Worm (Caenorhabditis elegans) whole organism, mixed stage, embryonic: ENCODE data around the gene smc-4.
A peak's percentile ranks its signal among the peaks of the same experiment; 100 is the strongest.

Experiments
- M03D4.4 ChIP-seq: sonication (generic microtip); optimal IDR thresholded peaks from 2 replicates; lab custom pipeline; 2017; ENCODE audit warnings: mild to moderate bottlenecking, missing genetic modification characterization, missing compliant biosample characterization
- bed-3 ChIP-seq: fragments of 200-800 bp; sonication (Bioruptor generic); optimal IDR thresholded peaks from 3 replicates; lab custom pipeline; 2018; ENCODE audit warnings: mild to moderate bottlenecking, missing genetic modification characterization, moderate library complexity, missing compliant biosample characterization
- blmp-1 ChIP-seq: fragments of 150-350 bp; optimal IDR thresholded peaks from 2 replicates; lab custom pipeline; 2014; ENCODE audit warnings: missing biosample characterization, missing genetic modification characterization
- ceh-39 ChIP-seq: fragments of 150-350 bp; optimal IDR thresholded peaks from 2 replicates; lab custom pipeline; 2014; ENCODE audit warnings: missing biosample characterization, missing genetic modification characterization
- ceh-43 ChIP-seq: fragments of 200-800 bp; sonication (Bioruptor generic); optimal IDR thresholded peaks from 2 replicates; lab custom pipeline; 2018; ENCODE audit warnings: mild to moderate bottlenecking, missing genetic modification characterization, moderate library complexity, missing compliant biosample characterization
- ceh-83 ChIP-seq: fragments of 200-800 bp; sonication (Bioruptor generic); optimal IDR thresholded peaks from 2 replicates; lab custom pipeline; 2018; ENCODE audit warnings: mild to moderate bottlenecking, missing genetic modification characterization, missing compliant biosample characterization
- ces-1 ChIP-seq: fragments of 150-350 bp; optimal IDR thresholded peaks from 2 replicates; lab custom pipeline; 2014; ENCODE audit warnings: missing biosample characterization, missing genetic modification reagents, missing genetic modification characterization
- cnd-1 ChIP-seq: fragments of 200-800 bp; sonication (Bioruptor generic); optimal IDR thresholded peaks from 2 replicates; lab custom pipeline; 2018; ENCODE audit warnings: mild to moderate bottlenecking, missing genetic modification characterization, missing compliant biosample characterization
- drap-1 ChIP-seq: fragments of 200-800 bp; sonication (Bioruptor generic); optimal IDR thresholded peaks from 3 replicates; lab custom pipeline; 2018; ENCODE audit warnings: mild to moderate bottlenecking, missing genetic modification characterization, missing compliant biosample characterization
- elt-1 ChIP-seq: sonication (generic microtip); optimal IDR thresholded peaks from 2 replicates; lab custom pipeline; 2017; ENCODE audit warnings: missing genetic modification characterization, mild to moderate bottlenecking, missing compliant biosample characterization, antibody characterized with exemption, moderate library complexity, borderline replicate concordance; ENCODE audit not compliant: insufficient read depth
- elt-3 ChIP-seq: fragments of 150-350 bp; optimal IDR thresholded peaks from 2 replicates; lab custom pipeline; 2014; ENCODE audit warnings: missing biosample characterization, missing genetic modification characterization
- flh-1 ChIP-seq: fragments of 200-800 bp; sonication (Bioruptor generic); optimal IDR thresholded peaks from 2 replicates; lab custom pipeline; 2018; ENCODE audit warnings: mild to moderate bottlenecking, missing genetic modification characterization, moderate library complexity, missing compliant biosample characterization
- ham-2 ChIP-seq: fragments of 200-800 bp; sonication (Bioruptor generic); optimal IDR thresholded peaks from 2 replicates; lab custom pipeline; 2018; ENCODE audit warnings: mild to moderate bottlenecking, missing genetic modification characterization, missing compliant biosample characterization
- hlh-1 ChIP-seq: fragments of 150-350 bp; optimal IDR thresholded peaks from 2 replicates; lab custom pipeline; 2014; ENCODE audit warnings: missing biosample characterization, missing genetic modification reagents, missing genetic modification characterization
- lin-13 ChIP-seq: fragments of 150-350 bp; optimal IDR thresholded peaks from 2 replicates; lab custom pipeline; 2014; ENCODE audit warnings: missing biosample characterization, missing genetic modification characterization
- lin-32 ChIP-seq: fragments of 200-800 bp; sonication (Bioruptor generic); optimal IDR thresholded peaks from 2 replicates; lab custom pipeline; 2018; ENCODE audit warnings: mild to moderate bottlenecking, missing genetic modification characterization, missing compliant biosample characterization
- lsy-2 ChIP-seq: fragments of 150-350 bp; optimal IDR thresholded peaks from 2 replicates; lab custom pipeline; 2014; ENCODE audit warnings: missing biosample characterization, missing genetic modification characterization
- mab-5 ChIP-seq: fragments of 150-350 bp; optimal IDR thresholded peaks from 2 replicates; lab custom pipeline; 2014; ENCODE audit warnings: missing biosample characterization, missing genetic modification characterization
- mep-1 ChIP-seq: fragments of 150-350 bp; optimal IDR thresholded peaks from 2 replicates; lab custom pipeline; 2017; ENCODE audit warnings: missing biosample characterization, missing genetic modification reagents, missing genetic modification characterization, inconsistent platforms
- mls-2 ChIP-seq: sonication (generic microtip); optimal IDR thresholded peaks from 2 replicates; lab custom pipeline; 2016; ENCODE audit warnings: mild to moderate bottlenecking, missing genetic modification characterization, moderate library complexity, missing compliant biosample characterization
- nhr-12 ChIP-seq: fragments of 150-350 bp; optimal IDR thresholded peaks from 2 replicates; lab custom pipeline; 2014; ENCODE audit warnings: missing biosample characterization, missing genetic modification characterization
- nhr-2 ChIP-seq: fragments of 150-350 bp; optimal IDR thresholded peaks from 2 replicates; lab custom pipeline; 2014; ENCODE audit warnings: missing biosample characterization, missing genetic modification characterization
- nhr-237 ChIP-seq: fragments of 150-350 bp; optimal IDR thresholded peaks from 2 replicates; lab custom pipeline; 2014; ENCODE audit warnings: missing biosample characterization, missing genetic modification characterization
- nhr-28 ChIP-seq: fragments of 150-350 bp; optimal IDR thresholded peaks from 2 replicates; lab custom pipeline; 2014; ENCODE audit warnings: missing biosample characterization, missing genetic modification characterization
- nhr-76 ChIP-seq: sonication (generic microtip); optimal IDR thresholded peaks from 2 replicates; lab custom pipeline; 2017; ENCODE audit warnings: missing biosample characterization, missing genetic modification characterization
- pha-4 ChIP-seq: fragments of 150-350 bp; optimal IDR thresholded peaks from 2 replicates; lab custom pipeline; 2018; ENCODE audit warnings: missing biosample characterization, missing genetic modification reagents, missing genetic modification characterization
- sem-2 ChIP-seq: fragments of 200-800 bp; sonication (Bioruptor generic); optimal IDR thresholded peaks from 2 replicates; lab custom pipeline; 2018; ENCODE audit warnings: mild to moderate bottlenecking, missing genetic modification characterization, missing compliant biosample characterization
- snpc-4 ChIP-seq: fragments of 150-350 bp; optimal IDR thresholded peaks from 2 replicates; lab custom pipeline; 2014; ENCODE audit warnings: missing biosample characterization, missing genetic modification characterization
- sptf-1 ChIP-seq: sonication (generic microtip); optimal IDR thresholded peaks from 2 replicates; lab custom pipeline; 2017; ENCODE audit warnings: mild to moderate bottlenecking, missing genetic modification characterization, moderate library complexity, missing compliant biosample characterization
- tbx-8 ChIP-seq: fragments of 200-800 bp; sonication (Bioruptor generic); optimal IDR thresholded peaks from 2 replicates; lab custom pipeline; 2018; ENCODE audit warnings: mild to moderate bottlenecking, missing genetic modification characterization, moderate library complexity, missing compliant biosample characterization
- unc-120 ChIP-seq: sonication (generic microtip); optimal IDR thresholded peaks from 2 replicates; lab custom pipeline; 2017; ENCODE audit warnings: missing genetic modification characterization, missing compliant biosample characterization; ENCODE audit not compliant: poor library complexity, severe bottlenecking
- unc-39 ChIP-seq: fragments of 150-350 bp; optimal IDR thresholded peaks from 2 replicates; lab custom pipeline; 2014; ENCODE audit warnings: missing biosample characterization, missing genetic modification characterization
- unc-62 ChIP-seq: fragments of 150-350 bp; optimal IDR thresholded peaks from 2 replicates; lab custom pipeline; 2014; ENCODE audit warnings: missing biosample characterization, missing genetic modification reagents, missing genetic modification characterization
- zip-8 ChIP-seq: fragments of 150-350 bp; optimal IDR thresholded peaks from 2 replicates; lab custom pipeline; 2014; ENCODE audit warnings: missing biosample characterization, missing genetic modification characterization
- ztf-11 ChIP-seq: fragments of 150-350 bp; optimal IDR thresholded peaks from 2 replicates; lab custom pipeline; 2014; ENCODE audit warnings: missing biosample characterization, missing genetic modification characterization

smc-4 gene

DNA sequence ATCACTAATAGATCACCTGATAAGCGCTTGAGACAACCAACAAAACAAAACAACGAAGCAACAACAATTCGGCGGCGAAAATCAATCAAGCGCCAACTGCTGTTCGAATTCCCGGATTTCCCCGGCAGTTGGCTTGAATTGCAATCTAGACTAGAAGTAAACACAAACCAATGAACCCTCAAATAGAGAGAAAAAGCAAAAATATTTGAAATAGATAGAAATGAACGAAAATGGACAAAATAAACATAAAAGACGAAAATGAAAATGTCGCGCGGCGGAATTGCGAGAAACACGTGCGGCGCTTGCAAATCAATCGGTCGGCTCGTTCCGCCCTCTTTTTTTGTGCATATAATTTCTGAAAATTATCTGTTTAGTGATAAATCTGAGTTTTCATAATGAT lies 18.8 kb upstream of the smc-4 start, which contains the start of gene idhg-1 (continued):
- TF ChIP-seq ham-2 (GFP tag; lab: Kevin White, UChicago) (peak; percentile 90), mab-5 (tag; lab: Kevin White, UChicago) (peak; percentile 91), ztf-11 (tag; lab: Kevin White, UChicago) (peak; percentile 97), cnd-1 (tag; lab: Kevin White, UChicago) (peak; percentile 95), nhr-237 (tag; lab: Kevin White, UChicago) (peak; percentile 35), ceh-83 (peak; percentile 91), zip-8 (tag; lab: Kevin White, UChicago) (peak; percentile 24), elt-3 (tag; lab: Kevin White, UChicago) (peak; percentile 66)

DNA sequence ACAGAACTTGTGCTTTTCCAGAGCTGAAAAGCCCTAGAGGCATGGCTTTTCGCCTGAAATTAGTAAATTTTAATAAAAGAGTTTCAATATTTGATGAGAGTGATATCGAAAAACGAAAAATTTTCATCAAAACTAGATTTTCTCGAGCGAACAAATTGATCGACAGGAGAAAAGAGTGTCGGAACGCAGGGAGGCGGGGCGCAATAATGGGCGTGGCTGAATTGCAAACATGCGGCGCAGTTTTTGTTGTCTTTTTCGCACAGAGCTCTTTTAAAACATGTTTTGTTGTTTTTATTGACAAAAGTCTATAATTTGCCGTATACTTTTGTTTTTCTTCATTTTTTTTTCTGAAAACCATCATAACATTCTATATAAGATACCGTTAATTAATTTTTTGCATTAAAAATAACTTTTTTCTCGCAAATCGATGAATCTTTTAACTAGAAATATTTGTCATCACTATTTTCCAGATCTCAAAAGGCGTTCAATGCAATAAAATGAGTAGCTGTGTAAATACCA lies 8.9 kb upstream of the smc-4 start, which contains the start of the genes sel-5 and wdr-48:
sel-5 (minus strand) TSS at position 53 of the 519 bp plus-strand sequence.
wdr-48 (plus strand) TSS at position 469 of the 519 bp plus-strand sequence.
- peak; percentile 74 for TF ChIP-seq lsy-2 (tag; lab: Kevin White, UChicago)
- no peak for TF ChIP-seq nhr-76 (tag; lab: Kevin White, UChicago)
- TF ChIP-seq lin-32, result no peak
- no peak for TF ChIP-seq flh-1 (GFP tag; lab: Kevin White, UChicago)
- no peak for TF ChIP-seq nhr-2 (tag; lab: Kevin White, UChicago)
- TF ChIP-seq unc-120, result peak; percentile 34
- TF ChIP-seq elt-3 (tag; lab: Kevin White, UChicago), result no peak
- peak; percentile 39 for TF ChIP-seq mep-1
- no peak for TF ChIP-seq mab-5 (tag; lab: Kevin White, UChicago)
- no peak for TF ChIP-seq pha-4 (tag; lab: Kevin White, UChicago)
- no peak for TF ChIP-seq unc-39 (tag; lab: Kevin White, UChicago)
- TF ChIP-seq ceh-43, result no peak
- no peak for TF ChIP-seq sptf-1
- no peak for TF ChIP-seq cnd-1 (tag; lab: Kevin White, UChicago)
- no peak for TF ChIP-seq nhr-28
- TF ChIP-seq M03D4.4 (tag; lab: Kevin White, UChicago), result no peak
- no peak for TF ChIP-seq ceh-83
- TF ChIP-seq ces-1 (GFP tag; lab: Kevin White, UChicago), result peak; percentile 32
- no peak for TF ChIP-seq unc-62 (GFP tag; lab: Kevin White, UChicago)
- TF ChIP-seq zip-8 (tag; lab: Kevin White, UChicago), result no peak
- no peak for TF ChIP-seq nhr-12
- TF ChIP-seq elt-1 (tag; lab: Kevin White, UChicago), result no peak
- TF ChIP-seq mls-2, result no peak
- no peak for TF ChIP-seq drap-1 (GFP tag; lab: Kevin White, UChicago)
- TF ChIP-seq ztf-11 (tag; lab: Kevin White, UChicago), result no peak
- TF ChIP-seq blmp-1, result no peak
- peak; percentile 33 for TF ChIP-seq lin-13 (tag; lab: Kevin White, UChicago)
- no peak for TF ChIP-seq hlh-1
- TF ChIP-seq bed-3, result no peak
- TF ChIP-seq ceh-39 (tag; lab: Kevin White, UChicago), result no peak
- TF ChIP-seq tbx-8 (GFP tag; lab: Kevin White, UChicago), result no peak
- TF ChIP-seq ham-2 (GFP tag; lab: Kevin White, UChicago), result no peak
- no peak for TF ChIP-seq sem-2
- no peak for TF ChIP-seq snpc-4 (tag; lab: Kevin White, UChicago)
- TF ChIP-seq nhr-237 (tag; lab: Kevin White, UChicago), result no peak
- TF ChIP-seq, all 35 proteins: peak for 5

DNA sequence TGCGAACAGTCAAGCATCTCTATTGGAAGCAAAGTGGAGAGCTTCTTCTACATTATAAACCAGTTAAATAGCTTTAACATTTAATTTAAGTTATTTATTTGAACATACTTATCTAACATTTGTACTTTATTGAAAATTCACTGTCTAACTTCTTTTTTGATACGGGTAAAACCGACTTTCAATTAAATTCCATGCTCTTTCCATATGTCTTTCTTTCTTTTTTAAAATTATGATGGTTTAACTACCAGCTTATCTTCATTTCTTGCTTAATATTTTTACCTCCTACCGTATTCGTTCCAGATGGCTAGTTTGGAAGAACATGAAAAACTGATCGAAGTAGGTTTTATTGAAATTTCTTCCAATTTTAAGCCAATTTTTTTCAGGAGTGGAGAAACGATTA lies 5.8 kb upstream of the smc-4 start, which contains the start of gene F35G12.12:
F35G12.12 (plus strand) TSS at position 301 of the 400 bp plus-strand sequence.
- TF ChIP-seq drap-1 (GFP tag; lab: Kevin White, UChicago) (no peak), nhr-28 (no peak), ces-1 (GFP tag; lab: Kevin White, UChicago) (no peak), cnd-1 (tag; lab: Kevin White, UChicago) (no peak), mls-2 (no peak), zip-8 (tag; lab: Kevin White, UChicago) (no peak), unc-120 (no peak), ceh-83 (no peak), M03D4.4 (tag; lab: Kevin White, UChicago) (no peak), ztf-11 (tag; lab: Kevin White, UChicago) (no peak), blmp-1 (no peak), tbx-8 (GFP tag; lab: Kevin White, UChicago) (no peak), mep-1 (no peak), nhr-76 (tag; lab: Kevin White, UChicago) (no peak)
